Worm (Caenorhabditis elegans) whole organism, late embryonic: Measurements from ENCODE around the gene dnj-1.
"Not testable (repeated sequence)": the region's sequence is repeated elsewhere in the genome, so short reads cannot be mapped to it uniquely, and the experiment has no call there.

Experiments
- C08G9.2 ChIP-seq: sonication (generic microtip); optimal IDR thresholded peaks from 2 replicates; lab custom pipeline; 2016; ENCODE audit warnings: mild to moderate bottlenecking, missing genetic modification characterization, moderate library complexity, missing compliant biosample characterization
- C38D4.7 ChIP-seq: fragments of 200-800 bp; sonication (Bioruptor generic); optimal IDR thresholded peaks from 2 replicates; lab custom pipeline; 2018; ENCODE audit warnings: mild to moderate bottlenecking, missing genetic modification characterization, moderate library complexity, missing compliant biosample characterization
- K02D7.2 ChIP-seq: sonication (generic microtip); optimal IDR thresholded peaks from 2 replicates; lab custom pipeline; 2017; ENCODE audit warnings: mild to moderate bottlenecking, missing genetic modification characterization, missing compliant biosample characterization
- K09A11.1 ChIP-seq: sonication (generic microtip); optimal IDR thresholded peaks from 2 replicates; lab custom pipeline; 2017; ENCODE audit warnings: antibody characterized with exemption, mild to moderate bottlenecking, missing genetic modification characterization, missing compliant biosample characterization; ENCODE audit not compliant: insufficient read depth
- T23F11.4 ChIP-seq: fragments of 200-800 bp; sonication (Bioruptor generic); optimal IDR thresholded peaks from 2 replicates; lab custom pipeline; 2018; ENCODE audit warnings: mild to moderate bottlenecking, missing genetic modification characterization, missing compliant biosample characterization
- ama-1 ChIP-seq: fragments of 150-350 bp; optimal IDR thresholded peaks from 2 replicates; lab custom pipeline; 2014
- ceh-14 ChIP-seq: sonication (generic microtip); optimal IDR thresholded peaks from 2 replicates; lab custom pipeline; 2016; ENCODE audit warnings: missing genotype, missing genetic modification characterization, missing compliant biosample characterization
- ceh-19 ChIP-seq: fragments of 200-800 bp; sonication (Bioruptor generic); optimal IDR thresholded peaks from 2 replicates; lab custom pipeline; 2018; ENCODE audit warnings: mild to moderate bottlenecking, missing genetic modification characterization, missing compliant biosample characterization
- ceh-22 ChIP-seq: sonication (generic microtip); optimal IDR thresholded peaks from 2 replicates; lab custom pipeline; 2017; ENCODE audit warnings: missing biosample characterization, missing genetic modification characterization
- ceh-31 ChIP-seq: sonication (generic microtip); optimal IDR thresholded peaks from 2 replicates; lab custom pipeline; 2016; ENCODE audit warnings: missing genetic modification characterization, missing compliant biosample characterization
- ceh-45 ChIP-seq: fragments of 200-800 bp; sonication (Bioruptor generic); IDR thresholded peaks from 2 replicates; pipeline ENCODE4 v1.3.6; 2022; ENCODE audit warnings: missing genetic modification reagents, missing genetic modification characterization, missing compliant biosample characterization
- ceh-48 ChIP-seq: sonication (generic microtip); optimal IDR thresholded peaks from 2 replicates; lab custom pipeline; 2016; ENCODE audit warnings: missing genetic modification characterization, inconsistent platforms, missing compliant biosample characterization
- ceh-6 ChIP-seq: fragments of 200-800 bp; sonication (Bioruptor generic); optimal IDR thresholded peaks from 2 replicates; lab custom pipeline; 2018; ENCODE audit warnings: mild to moderate bottlenecking, missing genetic modification characterization, missing compliant biosample characterization
- ceh-9 ChIP-seq: sonication (generic microtip); optimal IDR thresholded peaks from 2 replicates; lab custom pipeline; 2016; ENCODE audit warnings: mild to moderate bottlenecking, missing genetic modification characterization, inconsistent platforms, missing compliant biosample characterization
- che-1 ChIP-seq: sonication (generic microtip); optimal IDR thresholded peaks from 2 replicates; lab custom pipeline; 2016; ENCODE audit warnings: mild to moderate bottlenecking, missing genetic modification characterization, missing compliant biosample characterization
- dmd-4 ChIP-seq: sonication (generic microtip); optimal IDR thresholded peaks from 2 replicates; lab custom pipeline; 2016; ENCODE audit warnings: borderline replicate concordance, missing genetic modification characterization, missing compliant biosample characterization
- elt-2 ChIP-seq: sonication (generic microtip); optimal IDR thresholded peaks from 2 replicates; lab custom pipeline; 2016; ENCODE audit warnings: missing genetic modification reagents, missing genetic modification characterization, missing compliant biosample characterization
- elt-4 ChIP-seq: sonication (generic microtip); optimal IDR thresholded peaks from 2 replicates; lab custom pipeline; 2016; ENCODE audit warnings: missing genetic modification characterization, missing compliant biosample characterization
- ets-4 ChIP-seq: sonication (generic microtip); optimal IDR thresholded peaks from 2 replicates; lab custom pipeline; 2016; ENCODE audit warnings: missing genetic modification characterization, missing compliant biosample characterization
- fax-1 ChIP-seq: sonication (generic microtip); optimal IDR thresholded peaks from 2 replicates; lab custom pipeline; 2016; ENCODE audit warnings: missing genotype, missing genetic modification characterization, missing compliant biosample characterization
- fkh-10 ChIP-seq: fragments of 150-350 bp; optimal IDR thresholded peaks from 2 replicates; lab custom pipeline; 2014; ENCODE audit warnings: missing biosample characterization, missing genetic modification reagents, missing genetic modification characterization
- hlh-15 ChIP-seq: sonication (generic microtip); optimal IDR thresholded peaks from 2 replicates; lab custom pipeline; 2016; ENCODE audit warnings: missing genetic modification characterization, missing compliant biosample characterization
- lim-6 ChIP-seq: sonication (generic microtip); optimal IDR thresholded peaks from 2 replicates; lab custom pipeline; 2016; ENCODE audit warnings: missing genetic modification characterization, missing compliant biosample characterization
- mec-3 ChIP-seq: sonication (generic microtip); optimal IDR thresholded peaks from 2 replicates; lab custom pipeline; 2016; ENCODE audit warnings: borderline replicate concordance, missing genetic modification characterization, missing compliant biosample characterization
- nfya-1 ChIP-seq: sonication (generic microtip); optimal IDR thresholded peaks from 2 replicates; lab custom pipeline; 2017; ENCODE audit warnings: missing genetic modification characterization, mild to moderate bottlenecking, missing compliant biosample characterization, antibody characterized with exemption, moderate library complexity
- nhr-232 ChIP-seq: sonication (generic microtip); optimal IDR thresholded peaks from 2 replicates; lab custom pipeline; 2016; ENCODE audit warnings: missing genetic modification characterization, missing compliant biosample characterization
- odd-2 ChIP-seq: sonication (generic microtip); optimal IDR thresholded peaks from 2 replicates; lab custom pipeline; 2017; ENCODE audit warnings: antibody characterized with exemption, mild to moderate bottlenecking, missing genetic modification characterization, missing compliant biosample characterization
- pag-3 ChIP-seq: sonication (generic microtip); optimal IDR thresholded peaks from 2 replicates; lab custom pipeline; 2016; ENCODE audit warnings: missing compliant biosample characterization, missing genetic modification characterization, borderline replicate concordance
- pax-1 ChIP-seq: fragments of 150-350 bp; optimal IDR thresholded peaks from 2 replicates; lab custom pipeline; 2014; ENCODE audit warnings: missing biosample characterization, missing genetic modification characterization
- pha-2 ChIP-seq: sonication (generic microtip); optimal IDR thresholded peaks from 2 replicates; lab custom pipeline; 2017; ENCODE audit warnings: mild to moderate bottlenecking, missing genetic modification characterization, missing compliant biosample characterization
- rnt-1 ChIP-seq: sonication (generic microtip); optimal IDR thresholded peaks from 2 replicates; lab custom pipeline; 2016; ENCODE audit warnings: missing genetic modification characterization, missing compliant biosample characterization
- sdc-2 ChIP-seq: sonication (generic microtip); optimal IDR thresholded peaks from 2 replicates; lab custom pipeline; 2016; ENCODE audit warnings: missing genotype, missing genetic modification characterization, missing compliant biosample characterization
- sox-2 ChIP-seq: fragments of 200-800 bp; sonication (Bioruptor generic); IDR thresholded peaks from 2 replicates; pipeline ENCODE4 v1.3.6; 2022; ENCODE audit warnings: missing genetic modification reagents, missing genetic modification characterization, missing compliant biosample characterization
- sox-4 ChIP-seq: sonication (generic microtip); optimal IDR thresholded peaks from 2 replicates; lab custom pipeline; 2017; ENCODE audit warnings: mild to moderate bottlenecking, missing genetic modification characterization, inconsistent platforms, missing compliant biosample characterization
- tbx-2 ChIP-seq: sonication (generic microtip); optimal IDR thresholded peaks from 2 replicates; lab custom pipeline; 2016; ENCODE audit warnings: missing genetic modification characterization, missing compliant biosample characterization
- tbx-7 ChIP-seq: sonication (generic microtip); optimal IDR thresholded peaks from 2 replicates; lab custom pipeline; 2016; ENCODE audit warnings: missing genotype, missing genetic modification characterization, missing compliant biosample characterization
- ttx-3 ChIP-seq: sonication (generic microtip); optimal IDR thresholded peaks from 2 replicates; lab custom pipeline; 2016; ENCODE audit warnings: missing genetic modification reagents, missing genetic modification characterization, missing compliant biosample characterization
- unc-42 ChIP-seq: sonication (generic microtip); optimal IDR thresholded peaks from 2 replicates; lab custom pipeline; 2016; ENCODE audit warnings: missing genotype, missing genetic modification characterization, missing compliant biosample characterization
- unc-55 ChIP-seq: sonication (generic microtip); optimal IDR thresholded peaks from 2 replicates; lab custom pipeline; 2017; ENCODE audit warnings: missing biosample characterization, missing genetic modification reagents, missing genetic modification characterization

Gene dnj-1

DNA sequence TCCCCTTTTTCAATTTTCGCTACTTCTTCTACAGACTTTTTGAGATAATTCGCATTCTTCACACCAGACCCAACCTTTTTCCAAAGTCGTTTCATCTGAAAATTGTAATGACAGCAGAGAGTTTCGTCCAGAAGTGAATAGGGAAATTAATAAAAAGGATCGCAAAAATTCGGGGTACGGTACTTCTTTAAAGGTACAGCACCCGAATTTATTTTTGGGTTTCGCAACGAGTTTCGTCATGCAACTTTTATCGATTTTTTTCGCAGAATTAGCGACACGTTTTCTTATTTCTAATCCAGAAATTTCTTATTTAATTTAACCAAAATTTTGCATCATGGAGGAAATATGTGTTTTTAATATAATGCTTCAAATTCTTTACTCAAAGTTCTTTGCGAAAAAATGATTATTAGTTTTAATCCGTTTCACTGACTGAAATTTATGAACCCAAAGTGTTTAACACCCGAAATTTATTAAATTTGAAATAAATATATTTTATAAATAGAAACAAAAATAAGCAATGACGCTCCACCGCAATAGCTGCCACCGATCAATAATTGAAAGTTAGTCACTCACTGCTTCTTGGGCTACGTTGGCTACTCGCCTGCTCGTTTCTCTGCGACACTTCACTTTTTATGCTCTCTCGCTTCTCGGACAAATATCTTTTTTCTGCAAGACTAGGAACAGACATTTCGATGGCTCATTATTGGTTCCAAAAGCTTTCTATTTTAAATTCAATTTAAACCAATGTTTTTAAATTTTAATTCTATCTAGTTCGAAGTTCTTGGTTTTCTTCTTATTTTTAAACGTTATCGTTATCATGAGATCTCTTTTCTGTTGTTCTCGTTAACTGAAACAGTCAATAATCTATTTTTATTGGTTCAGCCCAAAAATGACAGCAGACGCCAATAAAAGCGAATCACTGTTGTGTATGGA lies at the start of gene dnj-1, which contains the start of gene B0035.15:
dnj-1 (plus strand) TSS at position 883 of the 933 bp plus-strand sequence.
B0035.15 (minus strand) TSS at position 99 of the 933 bp plus-strand sequence.
- TF ChIP-seq che-1 (tag; lab: Kevin White, UChicago), result no peak
- no peak for TF ChIP-seq pha-2 (tag; lab: Kevin White, UChicago)
- TF ChIP-seq C38D4.7, result no peak
- TF ChIP-seq ceh-48 (tag; lab: Kevin White, UChicago), result peak; percentile 71
- TF ChIP-seq ceh-45 (GFP tag; lab: Robert Waterston, UW), result no peak
- TF ChIP-seq K09A11.1 (tag; lab: Kevin White, UChicago), result no peak
- TF ChIP-seq ceh-22 (tag; lab: Kevin White, UChicago), result no peak
- no peak for TF ChIP-seq elt-2 (tag; lab: Kevin White, UChicago)
- no peak for TF ChIP-seq K02D7.2 (tag; lab: Kevin White, UChicago)
- TF ChIP-seq tbx-2, result peak; percentile 21
- TF ChIP-seq ceh-9 (tag; lab: Kevin White, UChicago), result no peak
- TF ChIP-seq ttx-3 (tag; lab: Kevin White, UChicago), result no peak
- TF ChIP-seq mec-3 (tag; lab: Kevin White, UChicago), result no peak
- TF ChIP-seq pag-3, result no peak
- TF ChIP-seq unc-55 (GFP tag; lab: Kevin White, UChicago), result no peak
- no peak for TF ChIP-seq fkh-10 (GFP tag; lab: Kevin White, UChicago)
- no peak for TF ChIP-seq tbx-7 (tag; lab: Kevin White, UChicago)
- no peak for TF ChIP-seq sox-4 (tag; lab: Kevin White, UChicago)
- TF ChIP-seq dmd-4 (tag; lab: Kevin White, UChicago), result no peak
- TF ChIP-seq nfya-1 (tag; lab: Kevin White, UChicago), result peak; percentile 11
- TF ChIP-seq ceh-14 (tag; lab: Kevin White, UChicago), result no peak
- no peak for TF ChIP-seq ceh-6 (GFP tag; lab: Kevin White, UChicago)
- peak; percentile 56 for TF ChIP-seq unc-42 (tag; lab: Kevin White, UChicago)
- no peak for TF ChIP-seq ceh-19 (GFP tag; lab: Kevin White, UChicago)
- TF ChIP-seq ets-4 (tag; lab: Kevin White, UChicago), result no peak
- TF ChIP-seq, all 69 proteins: peak for 4

DNA sequence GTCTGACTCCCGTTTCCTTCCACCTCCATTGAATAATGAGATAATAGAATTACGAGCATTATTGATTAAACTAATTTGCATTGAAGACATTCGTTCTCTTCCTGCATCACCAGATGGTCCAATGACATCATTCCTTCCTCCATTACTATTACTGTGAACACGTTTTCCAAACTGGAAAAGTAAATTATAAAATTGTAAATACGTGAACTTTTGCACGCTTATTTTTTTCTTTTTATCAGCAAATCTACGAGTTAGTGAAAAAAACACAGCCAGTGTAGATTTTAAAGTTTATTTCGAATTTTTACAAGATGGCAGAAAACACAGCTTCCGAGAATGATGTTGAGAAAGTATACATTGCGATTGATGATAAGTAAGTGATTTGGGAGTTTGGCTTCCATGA lies 45.1 kb upstream of the dnj-1 start, which contains the start of gene C05C12.1:
C05C12.1 (plus strand) TSS at position 301 of the 400 bp plus-strand sequence.
- TF ChIP-seq sdc-2; T23F11.4 (GFP tag; lab: Kevin White, UChicago); nhr-232 (tag; lab: Kevin White, UChicago): not testable (repeated sequence)

DNA sequence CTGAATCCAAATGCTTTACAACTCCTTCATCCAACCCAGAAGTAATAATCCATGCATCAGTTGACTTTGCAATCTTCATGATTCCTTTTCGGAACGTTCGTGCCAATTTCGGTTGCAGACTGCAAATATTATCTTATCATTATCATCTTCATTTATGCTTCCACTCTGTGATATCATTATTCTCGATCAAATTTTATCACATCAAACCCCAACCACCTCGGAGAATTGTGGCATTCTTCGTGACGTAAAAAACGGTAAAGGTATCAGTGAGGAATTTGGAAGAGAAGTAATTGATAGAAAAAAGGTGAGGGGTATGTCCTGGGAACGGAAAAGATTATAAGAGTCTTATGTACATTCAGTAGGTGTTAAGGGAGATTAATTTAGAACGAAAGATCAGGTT lies 41.4 kb upstream of the dnj-1 start:
- TF ChIP-seq fkh-10 (GFP tag; lab: Kevin White, UChicago) (no peak), elt-2 (tag; lab: Kevin White, UChicago) (peak; percentile 18)

DNA sequence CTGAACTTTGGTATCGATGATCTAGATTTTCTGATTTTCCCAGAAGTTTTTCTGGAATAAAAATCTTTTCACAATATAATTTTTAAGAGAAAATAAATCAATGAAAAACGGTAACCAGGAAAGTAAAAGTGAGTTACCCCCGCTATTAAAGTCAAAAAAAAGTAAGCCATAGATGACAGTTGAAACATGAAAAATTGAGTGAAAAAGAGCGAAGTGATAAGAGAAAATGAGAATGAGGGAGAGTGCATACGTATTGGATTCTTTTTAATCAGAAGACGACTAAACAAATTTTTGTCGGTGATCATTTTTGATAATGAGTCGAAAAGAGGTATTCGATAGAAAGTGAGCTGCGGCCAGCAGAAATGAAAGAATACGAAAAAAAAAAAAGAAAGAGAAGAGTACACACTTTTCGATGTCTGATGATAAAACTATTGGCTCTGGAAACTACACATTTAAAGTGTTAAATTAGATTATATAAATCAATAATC lies 39.3 kb upstream of the dnj-1 start, which contains the start of gene gtl-1:
gtl-1 (minus strand) TSS at position 51 of the 488 bp plus-strand sequence.
- no peak for TF ChIP-seq tbx-7 (tag; lab: Kevin White, UChicago)
- TF ChIP-seq, all 69 proteins: peak for 0

DNA sequence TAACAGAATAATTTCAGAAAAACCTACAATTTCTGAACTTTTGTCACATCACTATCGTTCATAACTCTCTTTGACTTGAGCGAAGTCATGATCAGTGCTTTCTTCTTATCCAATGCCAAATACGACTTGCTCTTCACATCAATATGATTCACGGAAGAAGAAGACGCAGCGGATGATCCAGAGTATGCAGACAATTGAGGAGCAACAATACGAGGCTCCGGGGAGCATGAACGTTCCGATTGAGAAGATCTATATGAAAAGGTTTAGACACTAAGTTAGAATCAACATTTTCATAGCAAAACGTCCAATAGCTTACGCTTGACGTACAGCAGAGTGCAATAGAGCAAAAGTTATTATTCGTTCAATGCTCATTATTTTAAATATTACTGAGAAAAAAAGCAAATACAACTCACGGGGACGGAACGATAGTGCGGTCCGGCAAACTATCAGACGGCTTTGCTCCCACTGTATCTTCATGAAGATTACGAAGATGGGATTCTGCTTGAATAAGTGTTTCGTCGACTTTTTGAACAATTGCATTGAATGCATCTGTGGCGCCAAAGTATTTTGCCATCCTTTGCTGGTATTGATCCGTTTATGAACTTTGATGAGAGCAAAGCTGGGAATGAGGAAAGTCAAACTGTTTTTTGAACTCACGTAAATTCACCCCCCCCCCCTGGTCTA lies 38.1 kb upstream of the dnj-1 start, which contains the start of gene C05C12.5:
C05C12.5 (minus strand) TSS at position 642 of the 684 bp plus-strand sequence.
- TF ChIP-seq nhr-232 (tag; lab: Kevin White, UChicago), result no peak
- no peak for TF ChIP-seq ceh-31 (tag; lab: Kevin White, UChicago)
- TF ChIP-seq odd-2, result no peak
- no peak for TF ChIP-seq ets-4 (tag; lab: Kevin White, UChicago)
- TF ChIP-seq fax-1, result no peak
- TF ChIP-seq ceh-9 (tag; lab: Kevin White, UChicago), result no peak
- no peak for TF ChIP-seq fkh-10 (GFP tag; lab: Kevin White, UChicago)
- TF ChIP-seq rnt-1 (tag; lab: Kevin White, UChicago), result no peak
- no peak for TF ChIP-seq K02D7.2 (tag; lab: Kevin White, UChicago)
- TF ChIP-seq lim-6 (tag; lab: Kevin White, UChicago), result no peak
- TF ChIP-seq che-1 (tag; lab: Kevin White, UChicago), result no peak
- no peak for TF ChIP-seq elt-4 (tag; lab: Kevin White, UChicago)
- no peak for TF ChIP-seq pax-1 (tag; lab: Kevin White, UChicago)
- TF ChIP-seq sox-2 (GFP tag; lab: Robert Waterston, UW), result no peak
- no peak for TF ChIP-seq hlh-15
- TF ChIP-seq C08G9.2 (tag; lab: Kevin White, UChicago), result no peak
- no peak for TF ChIP-seq ama-1 (lab: Kevin White, UChicago)
- no peak for TF ChIP-seq tbx-2
